Worm (Caenorhabditis elegans) whole organism, L1 larva: Measurements from ENCODE around the gene fbxa-9.

ENCODE experiments used
- alr-1 ChIP-seq: fragments of 200-800 bp; sonication (Bioruptor generic); optimal IDR thresholded peaks from 2 replicates; lab custom pipeline; 2018; ENCODE audit warnings: borderline replicate concordance, mild to moderate bottlenecking, missing genetic modification characterization, missing compliant biosample characterization
- ets-5 ChIP-seq: fragments of 200-800 bp; sonication (Bioruptor generic); IDR thresholded peaks from 2 replicates; pipeline ENCODE4 v1.3.6; 2022; ENCODE audit warnings: missing genetic modification characterization, missing compliant biosample characterization
- fkh-10 ChIP-seq: sonication (generic microtip); optimal IDR thresholded peaks from 2 replicates; lab custom pipeline; 2017; ENCODE audit warnings: missing biosample characterization, missing genetic modification reagents, missing genetic modification characterization
- lin-15B ChIP-seq: fragments of 150-350 bp; sonication (generic microtip); optimal IDR thresholded peaks from 3 replicates; lab custom pipeline; 2014; ENCODE audit warnings: missing biosample characterization, missing genetic modification characterization
- lir-3 ChIP-seq: sonication (generic microtip); optimal IDR thresholded peaks from 2 replicates; lab custom pipeline; 2016; ENCODE audit warnings: mild to moderate bottlenecking, missing genetic modification characterization, moderate library complexity, missing compliant biosample characterization; ENCODE audit not compliant: poor library complexity
- mdl-1 ChIP-seq, 2 experiments: fragments of 150-350 bp; optimal IDR thresholded peaks; 2 replicates each; lab custom pipeline; 2014 to 2017; ENCODE audit warnings: missing biosample characterization in 2 of 2, missing genetic modification characterization in 2 of 2, inconsistent platforms in 1 of 2
- nhr-20 ChIP-seq: sonication (generic microtip); optimal IDR thresholded peaks from 2 replicates; lab custom pipeline; 2016; ENCODE audit warnings: mild to moderate bottlenecking, missing genetic modification characterization, missing compliant biosample characterization
- nhr-47 ChIP-seq: sonication (generic microtip); optimal IDR thresholded peaks from 2 replicates; lab custom pipeline; 2016; ENCODE audit warnings: mild to moderate bottlenecking, missing genetic modification characterization, moderate library complexity, missing compliant biosample characterization
- nhr-71 ChIP-seq: sonication (generic microtip); optimal IDR thresholded peaks from 2 replicates; lab custom pipeline; 2016; ENCODE audit warnings: mild to moderate bottlenecking, missing genetic modification characterization, moderate library complexity, missing compliant biosample characterization
- nhr-85 ChIP-seq: sonication (generic microtip); peaks from one replicate; lab custom pipeline; 2016; ENCODE audit warnings: missing genetic modification characterization, inconsistent platforms, missing compliant biosample characterization
- skn-1 ChIP-seq: fragments of 150-350 bp; optimal IDR thresholded peaks from 2 replicates; lab custom pipeline; 2014; ENCODE audit warnings: missing biosample characterization, missing genetic modification characterization
- unc-62 ChIP-seq: fragments of 150-350 bp; optimal IDR thresholded peaks from 2 replicates; lab custom pipeline; 2014; ENCODE audit warnings: missing biosample characterization, missing genetic modification reagents, missing genetic modification characterization

DNA sequence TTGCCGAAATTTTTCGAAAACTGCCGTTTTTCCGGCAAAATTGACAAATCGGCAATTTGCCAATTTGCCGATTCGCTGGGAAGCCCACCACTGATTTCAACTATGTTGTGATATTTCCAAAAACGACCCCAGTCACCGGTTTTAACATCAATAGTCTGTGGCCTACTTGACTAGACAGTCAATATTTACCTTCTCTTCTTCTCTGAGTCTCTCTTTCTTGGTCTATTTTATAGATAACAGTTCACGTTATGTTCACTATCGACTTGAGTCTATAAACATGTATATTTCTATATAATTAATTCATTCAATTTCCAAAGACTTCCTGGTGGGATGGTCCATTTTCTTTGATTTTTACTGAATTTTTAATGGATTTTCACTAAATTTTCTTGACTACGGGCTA, 28.3 kb downstream of the fbxa-9 start:
- no peak for TF ChIP-seq unc-62 (GFP tag; lab: Kevin White, UChicago)
- no peak for TF ChIP-seq fkh-10
- TF ChIP-seq lir-3 (tag; lab: Kevin White, UChicago): no peak
- no peak for TF ChIP-seq alr-1 (tag; lab: Kevin White, UChicago)
- TF ChIP-seq nhr-20 (tag; lab: Kevin White, UChicago): no peak
- no peak for TF ChIP-seq nhr-47 (tag; lab: Kevin White, UChicago)
- no peak for TF ChIP-seq lin-15B (tag; lab: Kevin White, UChicago)
- no peak for TF ChIP-seq nhr-71 (tag; lab: Kevin White, UChicago)
- no peak for TF ChIP-seq skn-1 (tag; lab: Kevin White, UChicago)
- TF ChIP-seq ets-5 (GFP tag; lab: Robert Waterston, UW): no peak
- TF ChIP-seq mdl-1 (tag; optimal IDR thresholded peaks at IDR 0.05; lab: Kevin White, UChicago): no peak
- TF ChIP-seq nhr-85 (tag; lab: Kevin White, UChicago): no peak
